Worm (Caenorhabditis elegans): Measurements from ENCODE around the gene K01A6.7.
A peak's percentile ranks its signal among the peaks of the same experiment; 100 is the strongest.

K01A6.7 gene

ce11 chrIV:11779028-11779427 lies 40.7 kb upstream of the K01A6.7 start, which contains the start of gene lpr-2:
lpr-2 (plus strand) TSS chrIV:11779216.
- TF ChIP-seq nhr-19 (GFP tag; conservative IDR thresholded peaks at IDR 0.05) = 0 out of 2 replicates have a peak, but pooled peaks have one; percentile 3
- peak in 1 of 2 experiments; percentile 3 for TF ChIP-seq lsy-2 (tag; optimal IDR thresholded peaks at IDR 0.05)
- no peak for TF ChIP-seq lin-35 (GFP tag; optimal IDR thresholded peaks at IDR 0.05)
- peak; percentile 26 for TF ChIP-seq nhr-71 (tag; optimal IDR thresholded peaks at IDR 0.05)
- TF ChIP-seq rnt-1 (tag; optimal IDR thresholded peaks at IDR 0.05) = peak; percentile 47
- TF ChIP-seq lin-39 (tag; optimal IDR thresholded peaks at IDR 0.05) = peak; percentile 45

- no peak for TF ChIP-seq F16B12.6 (tag; optimal IDR thresholded peaks at IDR 0.05)
- no peak for TF ChIP-seq nhr-76 (tag; optimal IDR thresholded peaks at IDR 0.05)
- TF ChIP-seq lir-3 (tag; optimal IDR thresholded peaks at IDR 0.05; ENCODE audit: poor library complexity) = no peak
- TF ChIP-seq nhr-20 (tag; optimal IDR thresholded peaks at IDR 0.05) = no peak
- TF ChIP-seq pax-3 (tag; optimal IDR thresholded peaks at IDR 0.05) = no peak
- no peak for TF ChIP-seq mef-2 (tag; optimal IDR thresholded peaks at IDR 0.05)
- TF ChIP-seq nhr-47 (tag; optimal IDR thresholded peaks at IDR 0.05) = peak; percentile 16
- TF ChIP-seq tbx-2 (tag; optimal IDR thresholded peaks at IDR 0.05) = no peak
- TF ChIP-seq lin-39 (tag; optimal IDR thresholded peaks at IDR 0.05) = no peak
- TF ChIP-seq irx-1 (tag; optimal IDR thresholded peaks at IDR 0.05) = no peak
- TF ChIP-seq egl-13 (tag; optimal IDR thresholded peaks at IDR 0.05) = peak; percentile 62
- TF ChIP-seq lin-14 (GFP tag; optimal IDR thresholded peaks at IDR 0.05) = peak; percentile 13
- TF ChIP-seq nhr-71 (tag; optimal IDR thresholded peaks at IDR 0.05) = peak; percentile 75
- TF ChIP-seq nhr-90 (tag; optimal IDR thresholded peaks at IDR 0.05; ENCODE audit: poor library complexity) = no peak
- no peak for TF ChIP-seq mab-9 (GFP tag; IDR thresholded peaks at IDR 0.05)
- no peak for TF ChIP-seq ztf-4 (tag; optimal IDR thresholded peaks at IDR 0.05)
- TF ChIP-seq unc-62 (GFP tag; optimal IDR thresholded peaks at IDR 0.05) = no peak
- TF ChIP-seq lin-35 (GFP tag; optimal IDR thresholded peaks at IDR 0.05) = no peak
- peak; percentile 21 for TF ChIP-seq unc-86 (tag; optimal IDR thresholded peaks at IDR 0.05)
These were observed 38.7 kb upstream of the K01A6.7 start for ce11 chrIV:11776968-11777467.

ce11 chrIV:11773692-11774225 lies 35.4 kb upstream of the K01A6.7 start, which contains the start of gene lips-5:
lips-5 (minus strand) TSS chrIV:11773742.
- TF ChIP-seq elt-2 (tag; optimal IDR thresholded peaks at IDR 0.05) (peak; percentile 30), nhr-76 (tag; optimal IDR thresholded peaks at IDR 0.05) (no peak)

- no peak for TF ChIP-seq blmp-1 (tag; optimal IDR thresholded peaks at IDR 0.05)
- no peak for TF ChIP-seq efl-1 (optimal IDR thresholded peaks at IDR 0.05)
- TF ChIP-seq efl-1 (GFP tag; optimal IDR thresholded peaks at IDR 0.05 in 1 of 2) = peak in 1 of 2 experiments; percentile 94
- TF ChIP-seq ceh-82 (tag; optimal IDR thresholded peaks at IDR 0.05) = no peak
- no peak for TF ChIP-seq skn-1 (tag; optimal IDR thresholded peaks at IDR 0.05)
- TF ChIP-seq sptf-1 (tag; optimal IDR thresholded peaks at IDR 0.05) = no peak
These were observed 33.8 kb upstream of the K01A6.7 start for ce11 chrIV:11772119-11772518.

DNA sequence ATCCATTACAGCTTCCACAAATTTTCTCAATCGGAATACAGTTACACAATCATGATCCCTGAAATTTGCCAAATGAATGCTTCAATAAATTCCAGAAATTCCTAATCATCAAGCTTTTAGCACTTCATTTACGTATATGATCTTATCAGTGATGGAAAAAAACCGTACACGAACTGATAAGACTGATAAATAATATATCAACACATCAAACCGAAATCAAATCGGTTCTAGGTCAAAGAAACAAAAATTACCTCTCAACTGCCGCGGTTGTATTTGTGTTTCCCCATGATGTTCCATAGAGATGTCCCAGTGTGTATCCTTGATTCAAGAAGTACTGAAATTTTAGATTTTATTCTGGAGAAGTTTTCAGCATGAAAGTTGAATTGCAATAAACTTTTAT lies 32.7 kb upstream of the K01A6.7 start:
- TF ChIP-seq pqm-1 (tag; optimal IDR thresholded peaks at IDR 0.05) = peak; percentile 84
- no peak for TF ChIP-seq ets-5 (GFP tag; IDR thresholded peaks at IDR 0.05)
- TF ChIP-seq sptf-1 (tag; optimal IDR thresholded peaks at IDR 0.05) = no peak
- TF ChIP-seq tlp-1 (tag; optimal IDR thresholded peaks at IDR 0.05) = peak; percentile 70
- TF ChIP-seq elt-2 (tag; optimal IDR thresholded peaks at IDR 0.05) = peak; percentile 82
- TF ChIP-seq mab-9 (GFP tag; IDR thresholded peaks at IDR 0.05) = no peak
- TF ChIP-seq ztf-11 (tag; optimal IDR thresholded peaks at IDR 0.05) = no peak
- TF ChIP-seq nhr-237 (tag; optimal IDR thresholded peaks at IDR 0.05) = no peak
- no peak for TF ChIP-seq F16B12.6 (tag; optimal IDR thresholded peaks at IDR 0.05)
- peak; percentile 10 for TF ChIP-seq lin-14 (GFP tag; optimal IDR thresholded peaks at IDR 0.05)
- no peak for TF ChIP-seq fos-1 (tag; optimal IDR thresholded peaks at IDR 0.05)
- no peak for TF ChIP-seq C04F5.9 (tag; optimal IDR thresholded peaks at IDR 0.05)
- TF ChIP-seq nhr-85 (tag) = no peak
- no peak for TF ChIP-seq blmp-1 (tag; optimal IDR thresholded peaks at IDR 0.05)
- no peak for TF ChIP-seq lin-13 (GFP tag; optimal IDR thresholded peaks at IDR 0.05)
- no peak for TF ChIP-seq xbp-1 (tag; optimal IDR thresholded peaks at IDR 0.05)

All from whole organism, L1 larva.